Worm (Caenorhabditis elegans): ENCODE measurements around the gene R10E9.4.

DNA sequence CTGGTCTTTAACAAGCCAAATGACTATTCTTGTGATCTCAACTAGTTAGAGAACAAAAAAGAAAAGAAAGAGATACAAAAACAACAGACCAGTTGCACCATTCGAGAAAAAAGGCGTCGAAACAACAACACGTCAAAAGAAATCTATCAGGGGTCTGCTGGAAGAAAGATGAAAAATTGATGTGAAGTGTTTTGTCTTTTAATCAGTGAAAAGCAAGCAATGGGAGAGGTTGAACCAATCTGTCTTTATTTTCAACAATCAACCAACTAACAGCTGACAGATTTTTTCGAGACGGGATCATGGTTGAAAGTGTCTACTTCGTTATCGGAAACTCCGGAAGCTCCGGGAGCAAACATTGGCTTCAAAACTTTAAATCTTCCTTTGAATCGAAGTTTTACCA lies 21.9 kb upstream of the R10E9.4 start:
- TF ChIP-seq nhr-25 (tag; optimal IDR thresholded peaks at IDR 0.05) (no peak), lin-39 (tag; optimal IDR thresholded peaks at IDR 0.05) (no peak), unc-62 (GFP tag; optimal IDR thresholded peaks at IDR 0.05) (no peak), alr-1 (tag; optimal IDR thresholded peaks at IDR 0.05) (no peak), nhr-77 (tag; optimal IDR thresholded peaks at IDR 0.05) (no peak), nhr-237 (tag; optimal IDR thresholded peaks at IDR 0.05) (no peak), ama-1 (optimal IDR thresholded peaks at IDR 0.05) (no peak)

All from whole organism, L2 larva.